Worm (Caenorhabditis elegans) whole organism, young adult: ENCODE results near the gene sucl-2.
A peak's percentile ranks its signal among the peaks of the same experiment; 100 is the strongest.

Experiments
- C06A6.2 ChIP-seq: fragments of 200-800 bp; sonication (Bioruptor generic); conservative IDR thresholded peaks from 2 replicates; pipeline ENCODE4 v1.3.6; 2022; ENCODE audit warnings: missing genetic modification characterization, missing compliant biosample characterization
- akir-1 ChIP-seq: fragments of 200-800 bp; sonication (Bioruptor generic); optimal IDR thresholded peaks from 2 replicates; lab custom pipeline; 2018; ENCODE audit warnings: mild to moderate bottlenecking, missing genetic modification characterization, moderate library complexity, missing compliant biosample characterization
- ekl-4 ChIP-seq: fragments of 200-800 bp; sonication (Bioruptor generic); IDR thresholded peaks from 2 replicates; pipeline ENCODE4 v1.3.6; 2022; ENCODE audit warnings: missing genetic modification reagents, missing genetic modification characterization, missing compliant biosample characterization
- him-1 ChIP-seq: sonication (generic microtip); optimal IDR thresholded peaks from 2 replicates; lab custom pipeline; 2016; ENCODE audit warnings: missing genotype, missing genetic modification reagents, missing genetic modification characterization, missing compliant biosample characterization
- let-526 ChIP-seq: fragments of 200-800 bp; sonication (Bioruptor generic); IDR thresholded peaks from 2 replicates; pipeline ENCODE4 v1.3.6; 2022; ENCODE audit warnings: missing genetic modification reagents, missing genetic modification characterization, missing compliant biosample characterization
- lin-54 ChIP-seq: fragments of 200-800 bp; sonication (Bioruptor generic); optimal IDR thresholded peaks from 2 replicates; lab custom pipeline; 2018; ENCODE audit warnings: mild to moderate bottlenecking, missing genetic modification characterization, missing compliant biosample characterization
- pha-4 ChIP-seq: fragments of 150-350 bp; sonication (generic microtip); optimal IDR thresholded peaks from 2 replicates; lab custom pipeline; 2014; ENCODE audit warnings: missing biosample characterization, missing genetic modification reagents, missing genetic modification characterization
- snpc-4 ChIP-seq, 5 experiments: fragments of 150-350 bp in 1 of 5; sonication (generic microtip) in 4 of 5; optimal IDR thresholded peaks; 2 replicates each; lab custom pipeline; 2014 to 2018; ENCODE audit warnings: missing genetic modification characterization in 5 of 5, missing biosample characterization in 3 of 5, antibody characterized with exemption in 2 of 5, mild to moderate bottlenecking in 2 of 5, missing compliant biosample characterization in 2 of 5, missing genotype in 2 of 5, moderate library complexity in 2 of 5, missing genetic modification reagents in 1 of 5
- unc-62 ChIP-seq: fragments of 150-350 bp; optimal IDR thresholded peaks from 2 replicates; lab custom pipeline; 2014; ENCODE audit warnings: missing biosample characterization, missing genetic modification reagents, missing genetic modification characterization
- ztf-3 ChIP-seq: fragments of 200-800 bp; sonication (Bioruptor generic); optimal IDR thresholded peaks from 2 replicates; lab custom pipeline; 2018; ENCODE audit warnings: mild to moderate bottlenecking, missing genetic modification characterization, missing compliant biosample characterization

DNA sequence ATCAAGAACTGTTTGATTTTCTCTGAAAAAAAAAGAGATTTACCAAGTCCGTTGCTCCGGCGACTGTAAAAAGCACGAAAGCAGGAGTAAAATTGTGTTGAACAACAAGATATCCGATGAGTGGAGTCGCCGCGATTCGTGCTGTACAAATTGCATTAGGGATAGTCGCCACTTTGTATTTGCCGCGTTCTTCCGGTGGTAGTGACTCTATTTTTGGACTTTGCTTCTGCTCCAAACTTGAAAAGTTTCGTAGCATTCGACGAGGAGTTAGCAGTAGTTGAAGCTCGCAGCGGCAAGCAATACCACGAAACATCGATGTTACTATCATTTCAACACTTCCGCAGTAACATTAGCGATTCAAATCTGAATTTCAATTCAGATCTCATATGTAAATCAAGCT lies 8.3 kb upstream of the sucl-2 start, which contains the start of gene crls-1:
- TF ChIP-seq him-1 (tag; lab: Kevin White, UChicago) (no peak), let-526 (no peak), C06A6.2 (no peak), unc-62 (GFP tag; lab: Kevin White, UChicago) (no peak), akir-1 (GFP tag; lab: Kevin White, UChicago) (no peak), ztf-3 (GFP tag; lab: Kevin White, UChicago) (no peak), snpc-4 (GFP tag; optimal IDR thresholded peaks at IDR 0.05; lab: Kevin White, UChicago) (no peak), snpc-4 (tag; optimal IDR thresholded peaks at IDR 0.05; lab: Kevin White, UChicago) (no peak), lin-54 (GFP tag; lab: Kevin White, UChicago) (no peak), pha-4 (tag; lab: Kevin White, UChicago) (no peak), ekl-4 (peak; percentile 58; the same call in 1 of the 2 replicates)
